Worm (Caenorhabditis elegans) whole organism, early embryonic: ENCODE measurements around the gene npl-4.1.

Experiments
- B0310.2 ChIP-seq: sonication (generic microtip); optimal IDR thresholded peaks from 2 replicates; lab custom pipeline; 2016; ENCODE audit warnings: mild to moderate bottlenecking, missing genetic modification characterization, missing compliant biosample characterization
- ama-1 ChIP-seq: fragments of 150-350 bp; optimal IDR thresholded peaks from 2 replicates; lab custom pipeline; 2014
- flt-1 ChIP-seq: fragments of 200-800 bp; sonication (Bioruptor generic); IDR thresholded peaks from 2 replicates; pipeline ENCODE4 v1.3.6; 2022; ENCODE audit warnings: missing genetic modification characterization, missing compliant biosample characterization
- hmbx-1 ChIP-seq: sonication (generic microtip); optimal IDR thresholded peaks from 2 replicates; lab custom pipeline; 2016; ENCODE audit warnings: mild to moderate bottlenecking, missing genetic modification characterization, missing compliant biosample characterization
- hmg-4 ChIP-seq: fragments of 200-800 bp; sonication (Bioruptor generic); optimal IDR thresholded peaks from 2 replicates; lab custom pipeline; 2018; ENCODE audit warnings: mild to moderate bottlenecking, missing genetic modification characterization, missing compliant biosample characterization
- hnd-1 ChIP-seq: sonication (generic microtip); optimal IDR thresholded peaks from 2 replicates; lab custom pipeline; 2016; ENCODE audit warnings: missing genetic modification characterization, missing compliant biosample characterization
- sea-1 ChIP-seq: fragments of 200-800 bp; sonication (Bioruptor generic); conservative IDR thresholded peaks from 2 replicates; pipeline ENCODE4 v1.3.6; 2022; ENCODE audit warnings: missing genetic modification characterization, missing compliant biosample characterization
- tbx-37 ChIP-seq: fragments of 200-800 bp; sonication (Bioruptor generic); conservative IDR thresholded peaks from 2 replicates; pipeline ENCODE4 v1.3.6; 2022; ENCODE audit warnings: missing genetic modification reagents, missing genetic modification characterization, missing compliant biosample characterization

DNA sequence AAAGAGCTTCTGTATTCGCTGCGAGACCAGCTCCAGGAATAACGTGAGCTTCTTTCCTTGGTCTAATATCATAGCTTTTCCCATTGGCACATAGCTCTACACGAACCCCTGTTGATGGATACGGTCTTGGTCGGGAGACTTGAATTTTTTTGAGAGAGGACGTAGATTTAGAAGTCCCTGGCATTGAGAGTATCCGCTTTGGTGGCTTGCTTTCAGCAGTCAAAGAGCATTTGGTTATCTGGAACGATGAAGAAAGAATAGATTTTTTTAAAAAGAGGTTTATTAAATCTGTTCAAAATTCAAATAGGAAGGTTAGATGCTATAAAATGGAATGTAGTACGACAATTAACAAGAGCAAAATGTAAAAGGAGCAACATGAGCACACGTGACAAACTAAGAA lies 41.5 kb upstream of the npl-4.1 start, which contains the start of gene C17G10.13:
- TF ChIP-seq hmg-4 (GFP tag; lab: Kevin White, UChicago) (no peak), sea-1 (GFP tag; lab: Robert Waterston, UW) (no peak), flt-1 (no peak), ama-1 (lab: Kevin White, UChicago) (no peak), B0310.2 (tag; lab: Kevin White, UChicago) (no peak), tbx-37 (GFP tag; lab: Robert Waterston, UW) (no peak), hmbx-1 (no peak), hnd-1 (no peak)
